Worm (Caenorhabditis elegans) whole organism, L4 larva: Measurements from ENCODE around the gene K06A9.2.
A peak's percentile ranks its signal among the peaks of the same experiment; 100 is the strongest.

Experiments used
- F10B5.3 ChIP-seq: sonication (generic microtip); optimal IDR thresholded peaks from 2 replicates; lab custom pipeline; 2016; ENCODE audit warnings: mild to moderate bottlenecking, missing genetic modification characterization, missing compliant biosample characterization
- F26F4.8 ChIP-seq: fragments of 200-800 bp; sonication (Bioruptor generic); conservative IDR thresholded peaks from 2 replicates; pipeline ENCODE4 v1.3.6; 2022; ENCODE audit warnings: missing genetic modification characterization, missing compliant biosample characterization
- F37D6.2 ChIP-seq: sonication (generic microtip); optimal IDR thresholded peaks from 2 replicates; lab custom pipeline; 2016; ENCODE audit warnings: mild to moderate bottlenecking, missing genetic modification characterization, missing compliant biosample characterization
- R02D3.7 ChIP-seq: fragments of 150-350 bp; sonication (generic microtip); optimal IDR thresholded peaks from 3 replicates; lab custom pipeline; 2014; ENCODE audit warnings: missing biosample characterization, missing genetic modification characterization
- T26A8.4 ChIP-seq: fragments of 200-800 bp; sonication (Bioruptor generic); IDR thresholded peaks from 2 replicates; pipeline ENCODE4 v1.3.6; 2022; ENCODE audit warnings: missing genetic modification characterization, missing compliant biosample characterization
- Y105C5A.15 ChIP-seq: fragments of 200-800 bp; sonication (Bioruptor generic); IDR thresholded peaks from 2 replicates; pipeline ENCODE4 v1.3.6; 2022; ENCODE audit warnings: missing genetic modification characterization, missing compliant biosample characterization
- Y48G9A.11 ChIP-seq: fragments of 200-800 bp; sonication (Bioruptor generic); IDR thresholded peaks from 2 replicates; pipeline ENCODE4 v1.3.6; 2022; ENCODE audit warnings: missing genetic modification reagents, missing genetic modification characterization, missing compliant biosample characterization
- Y5F2A.4 ChIP-seq: fragments of 200-800 bp; sonication (Bioruptor generic); optimal IDR thresholded peaks from 2 replicates; lab custom pipeline; 2018; ENCODE audit warnings: mild to moderate bottlenecking, missing genetic modification characterization, missing compliant biosample characterization
- ZK546.5 ChIP-seq, 2 experiments: sonication (generic microtip); optimal IDR thresholded peaks; 2 replicates each; lab custom pipeline; 2017; ENCODE audit warnings: missing biosample characterization in 2 of 2, missing genetic modification characterization in 2 of 2
- aha-1 ChIP-seq: fragments of 150-350 bp; peaks from one replicate; lab custom pipeline; 2014; ENCODE audit warnings: missing biosample characterization, missing genetic modification characterization
- ceh-32 ChIP-seq: sonication (generic microtip); optimal IDR thresholded peaks from 2 replicates; lab custom pipeline; 2016; ENCODE audit warnings: mild to moderate bottlenecking, missing genetic modification characterization, missing compliant biosample characterization; ENCODE audit not compliant: poor library complexity
- ceh-82 ChIP-seq: sonication (generic microtip); optimal IDR thresholded peaks from 2 replicates; lab custom pipeline; 2017; ENCODE audit warnings: missing biosample characterization, missing genetic modification characterization
- daf-12 ChIP-seq: fragments of 150-350 bp; optimal IDR thresholded peaks from 2 replicates; lab custom pipeline; 2014; ENCODE audit warnings: missing biosample characterization, missing genetic modification reagents, missing genetic modification characterization
- daf-16 ChIP-seq, 3 experiments: sonication (generic microtip); optimal IDR thresholded peaks; 2 replicates each; lab custom pipeline; 2016 to 2017; ENCODE audit warnings: missing genetic modification characterization in 3 of 3, missing genetic modification reagents in 3 of 3, mild to moderate bottlenecking in 2 of 3, missing compliant biosample characterization in 2 of 3, missing biosample characterization in 1 of 3, moderate library complexity in 1 of 3
- daf-19 ChIP-seq: fragments of 200-800 bp; sonication (Bioruptor generic); conservative IDR thresholded peaks from 2 replicates; pipeline ENCODE4 v1.3.6; 2022; ENCODE audit warnings: missing genetic modification characterization, missing compliant biosample characterization
- dmd-6 ChIP-seq: fragments of 200-800 bp; sonication (Bioruptor generic); IDR thresholded peaks from 2 replicates; pipeline ENCODE4 v1.3.6; 2022; ENCODE audit warnings: missing genetic modification reagents, missing genetic modification characterization, missing compliant biosample characterization
- dmd-8 ChIP-seq: fragments of 200-800 bp; sonication (Bioruptor generic); IDR thresholded peaks from 2 replicates; pipeline ENCODE4 v1.3.6; 2022; ENCODE audit warnings: missing genetic modification characterization, missing compliant biosample characterization
- dpl-1 ChIP-seq: fragments of 150-350 bp; optimal IDR thresholded peaks from 2 replicates; lab custom pipeline; 2014; ENCODE audit warnings: missing biosample characterization, missing genetic modification reagents, missing genetic modification characterization
- duxl-1 ChIP-seq: sonication (generic microtip); optimal IDR thresholded peaks from 2 replicates; lab custom pipeline; 2016; ENCODE audit warnings: mild to moderate bottlenecking, missing genetic modification characterization, moderate library complexity, missing compliant biosample characterization; ENCODE audit not compliant: poor library complexity
- egl-43 ChIP-seq: fragments of 200-800 bp; sonication (Bioruptor generic); IDR thresholded peaks from 2 replicates; pipeline ENCODE4 v1.3.6; 2022; ENCODE audit warnings: missing genetic modification reagents, missing genetic modification characterization, missing compliant biosample characterization
- hlh-11 ChIP-seq: fragments of 200-800 bp; sonication (Bioruptor generic); optimal IDR thresholded peaks from 2 replicates; lab custom pipeline; 2018; ENCODE audit warnings: mild to moderate bottlenecking, missing genetic modification characterization, missing compliant biosample characterization
- hmg-1.1 ChIP-seq: fragments of 200-800 bp; sonication (Bioruptor generic); IDR thresholded peaks from 2 replicates; pipeline ENCODE4 v1.3.6; 2022; ENCODE audit warnings: missing genetic modification reagents, missing genetic modification characterization, missing compliant biosample characterization
- jun-1 ChIP-seq: fragments of 150-350 bp; optimal IDR thresholded peaks from 2 replicates; lab custom pipeline; 2014; ENCODE audit warnings: missing biosample characterization, missing genetic modification reagents, missing genetic modification characterization
- lsy-2 ChIP-seq, 2 experiments: fragments of 150-350 bp in 1 of 2; sonication (generic microtip) in 1 of 2; optimal IDR thresholded peaks; 2 replicates each; lab custom pipeline; 2014 to 2017; ENCODE audit warnings: missing biosample characterization in 2 of 2, missing genetic modification characterization in 2 of 2
- mes-2 ChIP-seq: sonication (generic microtip); optimal IDR thresholded peaks from 2 replicates; lab custom pipeline; 2016; ENCODE audit warnings: missing genotype, mild to moderate bottlenecking, missing genetic modification characterization, missing compliant biosample characterization; ENCODE audit not compliant: poor library complexity, severe bottlenecking
- mxl-3 ChIP-seq: fragments of 200-800 bp; sonication (Bioruptor generic); optimal IDR thresholded peaks from 2 replicates; lab custom pipeline; 2018; ENCODE audit warnings: mild to moderate bottlenecking, missing genetic modification characterization, missing compliant biosample characterization
- nhr-237 ChIP-seq: sonication (generic microtip); optimal IDR thresholded peaks from 2 replicates; lab custom pipeline; 2017; ENCODE audit warnings: missing biosample characterization, missing genetic modification characterization
- nhr-28 ChIP-seq: fragments of 150-350 bp; optimal IDR thresholded peaks from 2 replicates; lab custom pipeline; 2014; ENCODE audit warnings: missing biosample characterization, missing genetic modification characterization
- nhr-48 ChIP-seq: sonication (generic microtip); optimal IDR thresholded peaks from 2 replicates; lab custom pipeline; 2016; ENCODE audit warnings: mild to moderate bottlenecking, missing genetic modification characterization, missing compliant biosample characterization
- nhr-6 ChIP-seq: fragments of 150-350 bp; optimal IDR thresholded peaks from 2 replicates; lab custom pipeline; 2014; ENCODE audit warnings: missing biosample characterization, missing genetic modification characterization
- rbr-2 ChIP-seq: sonication (generic microtip); optimal IDR thresholded peaks from 2 replicates; lab custom pipeline; 2016; ENCODE audit warnings: missing genotype, missing genetic modification characterization, missing compliant biosample characterization
- saeg-2 ChIP-seq: fragments of 200-800 bp; sonication (Bioruptor generic); IDR thresholded peaks from 2 replicates; pipeline ENCODE4 v1.3.6; 2022; ENCODE audit warnings: missing genetic modification reagents, missing genetic modification characterization, missing compliant biosample characterization
- set-16 ChIP-seq: fragments of 200-800 bp; sonication (Bioruptor generic); IDR thresholded peaks from 2 replicates; pipeline ENCODE4 v1.3.6; 2022; ENCODE audit warnings: missing genetic modification reagents, missing genetic modification characterization, missing compliant biosample characterization
- skn-1 ChIP-seq: fragments of 150-350 bp; optimal IDR thresholded peaks from 2 replicates; lab custom pipeline; 2014; ENCODE audit warnings: missing biosample characterization, missing genetic modification characterization
- snpc-1.2 ChIP-seq: fragments of 200-800 bp; sonication (Bioruptor generic); IDR thresholded peaks from 2 replicates; pipeline ENCODE4 v1.3.6; 2022; ENCODE audit warnings: missing genetic modification reagents, missing genetic modification characterization, missing compliant biosample characterization
- spr-3 ChIP-seq: fragments of 200-800 bp; sonication (Bioruptor generic); optimal IDR thresholded peaks from 2 replicates; lab custom pipeline; 2018; ENCODE audit warnings: mild to moderate bottlenecking, missing genetic modification characterization, missing compliant biosample characterization
- zfp-2 ChIP-seq: sonication (generic microtip); optimal IDR thresholded peaks from 2 replicates; lab custom pipeline; 2016; ENCODE audit warnings: mild to moderate bottlenecking, missing genetic modification characterization, missing compliant biosample characterization
- zip-11 ChIP-seq: fragments of 200-800 bp; sonication (Bioruptor generic); IDR thresholded peaks from 2 replicates; pipeline ENCODE4 v1.3.6; 2022; ENCODE audit warnings: missing genetic modification characterization, missing compliant biosample characterization

Gene K06A9.2

ce11 chrX:1489574-1489973 lies 46.6 kb upstream of the K06A9.2 start (continued):
- no peak for TF ChIP-seq dpl-1 (GFP tag; lab: Kevin White, UChicago)
- TF ChIP-seq dmd-6 (GFP tag; lab: Robert Waterston, UW), result no peak
- TF ChIP-seq Y105C5A.15 (GFP tag; lab: Robert Waterston, UW), result no peak
- TF ChIP-seq F10B5.3, result no peak

ce11 chrX:1491036-1491435 lies 45.1 kb upstream of the K06A9.2 start:
- TF ChIP-seq aha-1, result peak; percentile 77
- TF ChIP-seq nhr-28 (tag; lab: Kevin White, UChicago), result no peak
- no peak for TF ChIP-seq spr-3
- TF ChIP-seq daf-16 (GFP tag; optimal IDR thresholded peaks at IDR 0.05; lab: Kevin White, UChicago), result no peak
- peak; percentile 8 for TF ChIP-seq daf-16 (tag; optimal IDR thresholded peaks at IDR 0.05; lab: Kevin White, UChicago)
- TF ChIP-seq nhr-237 (tag; lab: Kevin White, UChicago), result no peak
- TF ChIP-seq egl-43 (GFP tag; lab: Robert Waterston, UW), result peak; percentile 45; the same call in 1 of the 2 replicates
- no peak for TF ChIP-seq daf-19
- no peak for TF ChIP-seq Y105C5A.15 (GFP tag; lab: Robert Waterston, UW)

DNA sequence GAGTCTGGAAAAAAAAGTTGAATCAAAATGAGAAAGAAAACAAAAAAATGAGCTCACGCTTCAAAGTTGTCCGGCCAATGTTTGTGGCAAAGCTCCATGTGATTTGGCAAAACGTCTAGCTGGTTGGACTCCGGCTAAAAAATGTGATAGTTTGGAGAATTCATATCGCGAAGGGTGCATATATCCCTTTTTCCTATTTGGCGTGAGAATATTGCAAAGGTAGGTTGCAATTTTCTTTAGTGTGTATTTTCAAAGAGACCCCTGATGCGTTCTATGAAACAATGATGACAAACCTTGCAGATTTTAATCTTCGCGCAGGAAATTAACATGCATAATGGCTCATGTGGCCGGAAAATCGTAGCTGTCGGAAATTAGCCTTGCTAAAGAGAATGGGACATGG lies 44.0 kb upstream of the K06A9.2 start:
- TF ChIP-seq T26A8.4 (0 out of 2 replicates have a peak, but pooled peaks have one; percentile 55), rbr-2 (tag; lab: Kevin White, UChicago) (peak; percentile 16), mes-2 (peak; percentile 21), nhr-48 (tag; lab: Kevin White, UChicago) (no peak), mxl-3 (GFP tag; lab: Kevin White, UChicago) (peak; percentile 21), duxl-1 (peak; percentile 64), F37D6.2 (tag; lab: Kevin White, UChicago) (no peak), daf-16 (GFP tag; optimal IDR thresholded peaks at IDR 0.05; lab: Kevin White, UChicago) (no peak), daf-16 (tag; optimal IDR thresholded peaks at IDR 0.05; lab: Kevin White, UChicago) (peak; percentile 11), lsy-2 (tag; optimal IDR thresholded peaks at IDR 0.05; lab: Kevin White, UChicago) (peak in 1 of 2 experiments; percentile 46), hmg-1.1 (GFP tag; lab: Robert Waterston, UW) (peak; percentile 36; the same call in 1 of the 2 replicates), ceh-32 (no peak), hlh-11 (tag; lab: Kevin White, UChicago) (peak; percentile 12), dmd-6 (GFP tag; lab: Robert Waterston, UW) (0 out of 2 replicates have a peak, but pooled peaks have one; percentile 12), egl-43 (GFP tag; lab: Robert Waterston, UW) (0 out of 2 replicates have a peak, but pooled peaks have one; percentile 21), jun-1 (peak; percentile 1), Y5F2A.4 (peak; percentile 20)

- no peak for TF ChIP-seq snpc-1.2
- TF ChIP-seq saeg-2 (GFP tag; lab: Robert Waterston, UW), result no peak
- TF ChIP-seq ceh-82 (tag; lab: Kevin White, UChicago), result no peak
- no peak for TF ChIP-seq ZK546.5 (tag; optimal IDR thresholded peaks at IDR 0.05; lab: Kevin White, UChicago)
- no peak for TF ChIP-seq zfp-2 (tag; lab: Kevin White, UChicago)
- TF ChIP-seq nhr-6 (tag; lab: Kevin White, UChicago), result no peak
- no peak for TF ChIP-seq mes-2
- TF ChIP-seq daf-12, result no peak
- no peak for TF ChIP-seq jun-1
- no peak for TF ChIP-seq dmd-8 (GFP tag; lab: Robert Waterston, UW)
- no peak for TF ChIP-seq skn-1 (tag; lab: Kevin White, UChicago)
- no peak for TF ChIP-seq zip-11 (GFP tag; lab: Robert Waterston, UW)
- TF ChIP-seq Y48G9A.11, result no peak
- no peak for TF ChIP-seq R02D3.7 (tag; lab: Kevin White, UChicago)
- TF ChIP-seq F26F4.8 (GFP tag; lab: Robert Waterston, UW), result no peak
- TF ChIP-seq set-16, result no peak
Observed at ce11 chrX:1494256-1494655, 41.9 kb upstream of the K06A9.2 start, which contains the start of gene F09E10.5. F09E10.5 (minus strand) TSS chrX:1494356.
